Worm (Caenorhabditis elegans) whole organism, late embryonic: Measurements from ENCODE around the gene srbc-5.

ENCODE experiments used
- C08G9.2 ChIP-seq: sonication (generic microtip); optimal IDR thresholded peaks from 2 replicates; lab custom pipeline; 2016; ENCODE audit warnings: mild to moderate bottlenecking, missing genetic modification characterization, moderate library complexity, missing compliant biosample characterization
- K02D7.2 ChIP-seq: sonication (generic microtip); optimal IDR thresholded peaks from 2 replicates; lab custom pipeline; 2017; ENCODE audit warnings: mild to moderate bottlenecking, missing genetic modification characterization, missing compliant biosample characterization
- K09A11.1 ChIP-seq: sonication (generic microtip); optimal IDR thresholded peaks from 2 replicates; lab custom pipeline; 2017; ENCODE audit warnings: antibody characterized with exemption, mild to moderate bottlenecking, missing genetic modification characterization, missing compliant biosample characterization; ENCODE audit not compliant: insufficient read depth
- T23F11.4 ChIP-seq: fragments of 200-800 bp; sonication (Bioruptor generic); optimal IDR thresholded peaks from 2 replicates; lab custom pipeline; 2018; ENCODE audit warnings: mild to moderate bottlenecking, missing genetic modification characterization, missing compliant biosample characterization
- Y22D7AL.16 ChIP-seq: sonication (generic microtip); optimal IDR thresholded peaks from 2 replicates; lab custom pipeline; 2016; ENCODE audit warnings: missing genetic modification characterization, missing compliant biosample characterization
- ahr-1 ChIP-seq: sonication (generic microtip); optimal IDR thresholded peaks from 2 replicates; lab custom pipeline; 2016; ENCODE audit warnings: missing genetic modification characterization, missing compliant biosample characterization
- ceh-14 ChIP-seq: sonication (generic microtip); optimal IDR thresholded peaks from 2 replicates; lab custom pipeline; 2016; ENCODE audit warnings: missing genotype, missing genetic modification characterization, missing compliant biosample characterization
- ceh-18 ChIP-seq: sonication (generic microtip); optimal IDR thresholded peaks from 2 replicates; lab custom pipeline; 2016; ENCODE audit warnings: missing genetic modification characterization, missing compliant biosample characterization
- ceh-19 ChIP-seq: fragments of 200-800 bp; sonication (Bioruptor generic); optimal IDR thresholded peaks from 2 replicates; lab custom pipeline; 2018; ENCODE audit warnings: mild to moderate bottlenecking, missing genetic modification characterization, missing compliant biosample characterization
- ceh-2 ChIP-seq: sonication (generic microtip); optimal IDR thresholded peaks from 2 replicates; lab custom pipeline; 2016; ENCODE audit warnings: missing genotype, missing genetic modification characterization, missing compliant biosample characterization
- ceh-22 ChIP-seq: sonication (generic microtip); optimal IDR thresholded peaks from 2 replicates; lab custom pipeline; 2017; ENCODE audit warnings: missing biosample characterization, missing genetic modification characterization
- ceh-31 ChIP-seq: sonication (generic microtip); optimal IDR thresholded peaks from 2 replicates; lab custom pipeline; 2016; ENCODE audit warnings: missing genetic modification characterization, missing compliant biosample characterization
- ceh-48 ChIP-seq: sonication (generic microtip); optimal IDR thresholded peaks from 2 replicates; lab custom pipeline; 2016; ENCODE audit warnings: missing genetic modification characterization, inconsistent platforms, missing compliant biosample characterization
- che-1 ChIP-seq: sonication (generic microtip); optimal IDR thresholded peaks from 2 replicates; lab custom pipeline; 2016; ENCODE audit warnings: mild to moderate bottlenecking, missing genetic modification characterization, missing compliant biosample characterization
- dmd-4 ChIP-seq: sonication (generic microtip); optimal IDR thresholded peaks from 2 replicates; lab custom pipeline; 2016; ENCODE audit warnings: borderline replicate concordance, missing genetic modification characterization, missing compliant biosample characterization
- elt-2 ChIP-seq: sonication (generic microtip); optimal IDR thresholded peaks from 2 replicates; lab custom pipeline; 2016; ENCODE audit warnings: missing genetic modification reagents, missing genetic modification characterization, missing compliant biosample characterization
- elt-4 ChIP-seq: sonication (generic microtip); optimal IDR thresholded peaks from 2 replicates; lab custom pipeline; 2016; ENCODE audit warnings: missing genetic modification characterization, missing compliant biosample characterization
- ets-4 ChIP-seq: sonication (generic microtip); optimal IDR thresholded peaks from 2 replicates; lab custom pipeline; 2016; ENCODE audit warnings: missing genetic modification characterization, missing compliant biosample characterization
- fax-1 ChIP-seq: sonication (generic microtip); optimal IDR thresholded peaks from 2 replicates; lab custom pipeline; 2016; ENCODE audit warnings: missing genotype, missing genetic modification characterization, missing compliant biosample characterization
- fkh-10 ChIP-seq: fragments of 150-350 bp; optimal IDR thresholded peaks from 2 replicates; lab custom pipeline; 2014; ENCODE audit warnings: missing biosample characterization, missing genetic modification reagents, missing genetic modification characterization
- fkh-6 ChIP-seq: sonication (generic microtip); optimal IDR thresholded peaks from 2 replicates; lab custom pipeline; 2016; ENCODE audit warnings: missing genetic modification characterization, missing compliant biosample characterization
- hlh-15 ChIP-seq: sonication (generic microtip); optimal IDR thresholded peaks from 2 replicates; lab custom pipeline; 2016; ENCODE audit warnings: missing genetic modification characterization, missing compliant biosample characterization
- hlh-30 ChIP-seq: sonication (generic microtip); optimal IDR thresholded peaks from 2 replicates; lab custom pipeline; 2017; ENCODE audit warnings: antibody characterized with exemption, missing genetic modification characterization, missing compliant biosample characterization; ENCODE audit not compliant: insufficient read depth
- hlh-6 ChIP-seq: sonication (generic microtip); optimal IDR thresholded peaks from 2 replicates; lab custom pipeline; 2016; ENCODE audit warnings: missing genotype, missing genetic modification characterization, missing compliant biosample characterization
- hlh-8 ChIP-seq: sonication (generic microtip); optimal IDR thresholded peaks from 2 replicates; lab custom pipeline; 2016; ENCODE audit warnings: missing genotype, missing genetic modification characterization, missing compliant biosample characterization
- lim-6 ChIP-seq: sonication (generic microtip); optimal IDR thresholded peaks from 2 replicates; lab custom pipeline; 2016; ENCODE audit warnings: missing genetic modification characterization, missing compliant biosample characterization
- madf-2 ChIP-seq: sonication (generic microtip); optimal IDR thresholded peaks from 2 replicates; lab custom pipeline; 2017; ENCODE audit warnings: missing genetic modification characterization, missing compliant biosample characterization
- mec-3 ChIP-seq: sonication (generic microtip); optimal IDR thresholded peaks from 2 replicates; lab custom pipeline; 2016; ENCODE audit warnings: borderline replicate concordance, missing genetic modification characterization, missing compliant biosample characterization
- nfya-1 ChIP-seq: sonication (generic microtip); optimal IDR thresholded peaks from 2 replicates; lab custom pipeline; 2017; ENCODE audit warnings: missing genetic modification characterization, mild to moderate bottlenecking, missing compliant biosample characterization, antibody characterized with exemption, moderate library complexity
- nhr-11 ChIP-seq: fragments of 150-350 bp; optimal IDR thresholded peaks from 2 replicates; lab custom pipeline; 2014; ENCODE audit warnings: missing biosample characterization, missing genetic modification characterization
- pag-3 ChIP-seq: sonication (generic microtip); optimal IDR thresholded peaks from 2 replicates; lab custom pipeline; 2016; ENCODE audit warnings: missing compliant biosample characterization, missing genetic modification characterization, borderline replicate concordance
- pat-9 ChIP-seq: fragments of 200-800 bp; sonication (Bioruptor generic); optimal IDR thresholded peaks from 2 replicates; lab custom pipeline; 2018; ENCODE audit warnings: mild to moderate bottlenecking, missing genetic modification characterization, moderate library complexity, missing compliant biosample characterization
- pax-1 ChIP-seq: fragments of 150-350 bp; optimal IDR thresholded peaks from 2 replicates; lab custom pipeline; 2014; ENCODE audit warnings: missing biosample characterization, missing genetic modification characterization
- pros-1 ChIP-seq: fragments of 150-350 bp; optimal IDR thresholded peaks from 2 replicates; lab custom pipeline; 2014; ENCODE audit warnings: missing biosample characterization, missing genetic modification reagents, missing genetic modification characterization
- rnt-1 ChIP-seq: sonication (generic microtip); optimal IDR thresholded peaks from 2 replicates; lab custom pipeline; 2016; ENCODE audit warnings: missing genetic modification characterization, missing compliant biosample characterization
- sdc-2 ChIP-seq: sonication (generic microtip); optimal IDR thresholded peaks from 2 replicates; lab custom pipeline; 2016; ENCODE audit warnings: missing genotype, missing genetic modification characterization, missing compliant biosample characterization
- sox-4 ChIP-seq: sonication (generic microtip); optimal IDR thresholded peaks from 2 replicates; lab custom pipeline; 2017; ENCODE audit warnings: mild to moderate bottlenecking, missing genetic modification characterization, inconsistent platforms, missing compliant biosample characterization
- syd-9 ChIP-seq: sonication (generic microtip); optimal IDR thresholded peaks from 2 replicates; lab custom pipeline; 2016; ENCODE audit warnings: mild to moderate bottlenecking, missing genetic modification characterization, moderate library complexity, missing compliant biosample characterization
- tbx-7 ChIP-seq: sonication (generic microtip); optimal IDR thresholded peaks from 2 replicates; lab custom pipeline; 2016; ENCODE audit warnings: missing genotype, missing genetic modification characterization, missing compliant biosample characterization
- ttx-3 ChIP-seq: sonication (generic microtip); optimal IDR thresholded peaks from 2 replicates; lab custom pipeline; 2016; ENCODE audit warnings: missing genetic modification reagents, missing genetic modification characterization, missing compliant biosample characterization
- unc-42 ChIP-seq: sonication (generic microtip); optimal IDR thresholded peaks from 2 replicates; lab custom pipeline; 2016; ENCODE audit warnings: missing genotype, missing genetic modification characterization, missing compliant biosample characterization
- unc-55 ChIP-seq: sonication (generic microtip); optimal IDR thresholded peaks from 2 replicates; lab custom pipeline; 2017; ENCODE audit warnings: missing biosample characterization, missing genetic modification reagents, missing genetic modification characterization
- unc-86 ChIP-seq: sonication (generic microtip); optimal IDR thresholded peaks from 2 replicates; lab custom pipeline; 2016; ENCODE audit warnings: missing genetic modification characterization, missing compliant biosample characterization
- zip-5 ChIP-seq: sonication (generic microtip); optimal IDR thresholded peaks from 2 replicates; lab custom pipeline; 2016; ENCODE audit warnings: missing genetic modification characterization, missing compliant biosample characterization
- ztf-16 ChIP-seq: sonication (generic microtip); optimal IDR thresholded peaks from 2 replicates; lab custom pipeline; 2017; ENCODE audit warnings: missing genetic modification characterization, missing compliant biosample characterization

Gene srbc-5

ce11 chrV:3279138-3279537 lies 19.0 kb downstream of the srbc-5 start:
- TF ChIP-seq rnt-1 (tag; lab: Kevin White, UChicago), result no peak
- no peak for TF ChIP-seq hlh-8
- TF ChIP-seq pat-9 (tag; lab: Kevin White, UChicago), result no peak
- TF ChIP-seq ceh-14 (tag; lab: Kevin White, UChicago), result no peak
- TF ChIP-seq ceh-31 (tag; lab: Kevin White, UChicago), result no peak
- TF ChIP-seq ceh-2, result no peak
- no peak for TF ChIP-seq ahr-1
- no peak for TF ChIP-seq lim-6 (tag; lab: Kevin White, UChicago)
- TF ChIP-seq ets-4 (tag; lab: Kevin White, UChicago), result no peak
- no peak for TF ChIP-seq nfya-1 (tag; lab: Kevin White, UChicago)
- TF ChIP-seq pag-3, result no peak

ce11 chrV:3280009-3280408 lies 19.8 kb downstream of the srbc-5 start, which contains the start of gene T28A11.2:
Gene T28A11.2, plus strand, starts transcription at chrV:3280379.
- TF ChIP-seq pros-1 (tag; lab: Kevin White, UChicago) (no peak), ztf-16 (tag; lab: Kevin White, UChicago) (no peak), unc-42 (tag; lab: Kevin White, UChicago) (no peak), K02D7.2 (tag; lab: Kevin White, UChicago) (no peak), T23F11.4 (no peak), che-1 (tag; lab: Kevin White, UChicago) (no peak), tbx-7 (tag; lab: Kevin White, UChicago) (no peak), ceh-48 (tag; lab: Kevin White, UChicago) (no peak), dmd-4 (tag; lab: Kevin White, UChicago) (no peak), zip-5 (tag; lab: Kevin White, UChicago) (no peak), mec-3 (tag; lab: Kevin White, UChicago) (no peak), rnt-1 (tag; lab: Kevin White, UChicago) (no peak), nhr-11 (no peak), fkh-10 (GFP tag; lab: Kevin White, UChicago) (no peak), hlh-6 (tag; lab: Kevin White, UChicago) (no peak)

ce11 chrV:3281523-3281922 lies 21.3 kb downstream of the srbc-5 start, which contains the start of gene T28A11.25:
Gene T28A11.25, plus strand, starts transcription at chrV:3281823.
- TF ChIP-seq ceh-22 (tag; lab: Kevin White, UChicago) (no peak), fax-1 (no peak), unc-55 (GFP tag; lab: Kevin White, UChicago) (no peak), unc-86 (tag; lab: Kevin White, UChicago) (no peak), elt-4 (no peak), pros-1 (tag; lab: Kevin White, UChicago) (no peak), fkh-6 (tag; lab: Kevin White, UChicago) (no peak), sdc-2 (tag; lab: Kevin White, UChicago) (no peak), ahr-1 (no peak), che-1 (tag; lab: Kevin White, UChicago) (no peak), K09A11.1 (tag; lab: Kevin White, UChicago) (no peak), pax-1 (tag; lab: Kevin White, UChicago) (no peak), ceh-19 (no peak), T23F11.4 (no peak), pag-3 (no peak), hlh-30 (no peak)
- TF ChIP-seq, all 69 proteins: peak for 0

ce11 chrV:3282957-3283356 lies 22.8 kb downstream of the srbc-5 start, which contains the start of gene str-64:
Gene str-64, plus strand, starts transcription at chrV:3283257.
- TF ChIP-seq syd-9 (no peak), Y22D7AL.16 (tag; lab: Kevin White, UChicago) (no peak), K09A11.1 (tag; lab: Kevin White, UChicago) (no peak), pag-3 (no peak), ceh-18 (tag; lab: Kevin White, UChicago) (no peak), sox-4 (tag; lab: Kevin White, UChicago) (no peak), K02D7.2 (tag; lab: Kevin White, UChicago) (no peak), hlh-8 (no peak), ceh-22 (tag; lab: Kevin White, UChicago) (no peak), T23F11.4 (no peak), fax-1 (no peak), C08G9.2 (no peak), madf-2 (tag; lab: Kevin White, UChicago) (no peak), hlh-15 (no peak), ttx-3 (no peak), pat-9 (tag; lab: Kevin White, UChicago) (no peak), elt-2 (no peak), nhr-11 (no peak)
